Fruit fly (Drosophila melanogaster): ENCODE measurements around the gene CG43760.

dm6 chr2L:15768097-15768496, 8.6 kb downstream of the CG43760 start, which contains the start of gene wek:
- no peak for TF ChIP-seq psq (optimal IDR thresholded peaks at IDR 0.05)
- no peak for TF ChIP-seq pan (optimal IDR thresholded peaks at IDR 0.05)
- no peak for TF ChIP-seq usp (GFP tag; optimal IDR thresholded peaks at IDR 0.05)
- no peak for TF ChIP-seq Dll (optimal IDR thresholded peaks at IDR 0.05)
- TF ChIP-seq CG8478 (optimal IDR thresholded peaks at IDR 0.05): no peak
- TF ChIP-seq EcR (GFP tag; optimal IDR thresholded peaks at IDR 0.05): no peak

Measured in whole organism.